Worm (Caenorhabditis elegans): ENCODE results near the gene ztf-29.

DNA sequence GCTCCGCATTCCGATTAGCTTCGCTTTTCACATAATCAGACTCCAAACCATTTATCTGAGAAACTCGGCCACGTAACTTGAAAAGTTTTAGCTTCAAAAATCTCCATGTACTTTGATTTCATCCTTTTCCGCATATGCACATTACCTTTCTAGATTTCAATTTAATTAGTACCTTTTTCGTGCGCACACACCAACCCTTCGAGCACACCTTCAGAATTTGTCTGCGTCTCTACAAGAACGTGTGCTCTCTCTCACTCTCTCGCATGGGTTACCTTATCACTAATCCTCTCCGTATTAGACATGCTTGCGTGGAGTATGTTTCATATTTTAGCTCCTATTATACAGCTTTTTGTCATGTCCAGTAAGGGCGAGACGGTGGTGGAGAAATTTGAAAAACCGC is 48.6 kb downstream of the ztf-29 start, which contains the start of gene Y66D12A.30:
- TF ChIP-seq skn-1 (tag; optimal IDR thresholded peaks at IDR 0.05): no peak
- TF ChIP-seq nhr-77 (tag; optimal IDR thresholded peaks at IDR 0.05): no peak
- no peak for TF ChIP-seq ces-1 (GFP tag; optimal IDR thresholded peaks at IDR 0.05)
- TF ChIP-seq aly-2 (tag; optimal IDR thresholded peaks at IDR 0.05): no peak
- no peak for TF ChIP-seq lir-3 (tag; optimal IDR thresholded peaks at IDR 0.05; ENCODE audit: poor library complexity)
- no peak for TF ChIP-seq alr-1 (tag; optimal IDR thresholded peaks at IDR 0.05; ENCODE audit: borderline replicate concordance)
- no peak for TF ChIP-seq nhr-85 (tag)
- no peak for TF ChIP-seq ceh-8 (GFP tag; optimal IDR thresholded peaks at IDR 0.05)
- TF ChIP-seq C16A3.4 (tag; optimal IDR thresholded peaks at IDR 0.05): no peak
- TF ChIP-seq nhr-47 (tag; optimal IDR thresholded peaks at IDR 0.05): no peak
- TF ChIP-seq efl-3 (GFP tag; optimal IDR thresholded peaks at IDR 0.05): no peak
- TF ChIP-seq egl-27 (tag; optimal IDR thresholded peaks at IDR 0.05): no peak

All from whole organism, L1 larva.